Fruit fly (Drosophila melanogaster) whole organism, embryonic: ENCODE data around the gene Tcs4.

Source experiments
- Adf1 ChIP-seq: fragments of 200-800 bp; sonication (Bioruptor generic); IDR thresholded peaks from 2 replicates; pipeline ENCODE4 v1.3.6; 2022; ENCODE audit warnings: missing biosample characterization, missing genetic modification characterization
- B-H1 ChIP-seq: fragments of 200-800 bp; sonication (Bioruptor generic); IDR thresholded peaks from 3 replicates; pipeline ENCODE4 v1.3.6; 2022; ENCODE audit warnings: missing biosample characterization, missing genetic modification characterization
- B-H2 ChIP-seq: fragments of 200-800 bp; sonication (Bioruptor generic); optimal IDR thresholded peaks from 2 replicates; lab custom pipeline; 2018; ENCODE audit warnings: missing biosample characterization, mild to moderate bottlenecking, missing genetic modification characterization
- BEAF-32 ChIP-seq: fragments of 200-800 bp; sonication (Bioruptor generic); optimal IDR thresholded peaks from 3 replicates; lab custom pipeline; 2017; ENCODE audit warnings: missing biosample characterization, missing genetic modification characterization, mild to moderate bottlenecking, moderate library complexity, missing genetic modification reagents
- Bgb ChIP-seq: fragments of 200-800 bp; sonication (Bioruptor generic); IDR thresholded peaks from 2 replicates; pipeline ENCODE4 v1.3.6; 2022; ENCODE audit warnings: missing biosample characterization, missing genetic modification characterization; ENCODE audit not compliant: partially characterized antibody
- BtbVII ChIP-seq: fragments of 200-800 bp; sonication (Bioruptor generic); optimal IDR thresholded peaks from 3 replicates; lab custom pipeline; 2017; ENCODE audit warnings: missing biosample characterization, mild to moderate bottlenecking, missing genetic modification characterization
- CG10366 ChIP-seq: fragments of 200-800 bp; sonication (Bioruptor generic); IDR thresholded peaks from 2 replicates; pipeline ENCODE4 v1.3.6; 2022; ENCODE audit warnings: missing biosample characterization, missing genetic modification characterization
- CG12659 ChIP-seq: fragments of 200-800 bp; sonication (Bioruptor generic); optimal IDR thresholded peaks from 3 replicates; lab custom pipeline; 2017; ENCODE audit warnings: mild to moderate bottlenecking, missing biosample characterization, missing genetic modification reagents, missing genetic modification characterization
- CG12769 ChIP-seq: fragments of 200-800 bp; sonication (Bioruptor generic); optimal IDR thresholded peaks from 2 replicates; lab custom pipeline; 2019; ENCODE audit warnings: missing biosample characterization, mild to moderate bottlenecking, missing genetic modification characterization, moderate library complexity
- CG13287 ChIP-seq: fragments of 200-800 bp; sonication (Bioruptor generic); IDR thresholded peaks from 2 replicates; pipeline ENCODE4 v1.3.6; 2022; ENCODE audit warnings: missing biosample characterization, missing genetic modification characterization; ENCODE audit not compliant: partially characterized antibody
- CG15514 ChIP-seq: fragments of 200-800 bp; sonication (Bioruptor generic); optimal IDR thresholded peaks from 3 replicates; lab custom pipeline; 2017; ENCODE audit warnings: missing biosample characterization, missing genetic modification characterization, mild to moderate bottlenecking, moderate library complexity, missing genetic modification reagents
- CG1832 ChIP-seq: fragments of 200-800 bp; sonication (Bioruptor generic); optimal IDR thresholded peaks from 2 replicates; lab custom pipeline; 2017; ENCODE audit warnings: missing biosample characterization, mild to moderate bottlenecking, missing genetic modification characterization, inconsistent platforms
- CG2712 ChIP-seq: fragments of 200-800 bp; optimal IDR thresholded peaks from 3 replicates; lab custom pipeline; 2019; ENCODE audit warnings: missing biosample characterization, mild to moderate bottlenecking, missing genetic modification characterization, moderate library complexity
- CG33557 ChIP-seq: fragments of 200-800 bp; sonication (Bioruptor generic); optimal IDR thresholded peaks from 2 replicates; lab custom pipeline; 2019; ENCODE audit warnings: missing biosample characterization, mild to moderate bottlenecking, missing genetic modification characterization, moderate library complexity
- CG4820 ChIP-seq: fragments of 200-800 bp; sonication (Bioruptor generic); optimal IDR thresholded peaks from 3 replicates; lab custom pipeline; 2016; ENCODE audit warnings: missing biosample characterization, missing genetic modification characterization
- CG5180 ChIP-seq: fragments of 200-800 bp; sonication (Bioruptor generic); optimal IDR thresholded peaks from 3 replicates; lab custom pipeline; 2017; ENCODE audit warnings: missing biosample characterization, missing genetic modification characterization, mild to moderate bottlenecking, moderate library complexity, missing genetic modification reagents
- CG8290 ChIP-seq, 3 experiments: fragments of 200-800 bp; sonication (Bioruptor generic); optimal IDR thresholded peaks; 2 replicates each; lab custom pipeline; 2016 to 2019; ENCODE audit warnings: missing biosample characterization in 3 of 3, missing genetic modification characterization in 3 of 3, mild to moderate bottlenecking in 2 of 3, moderate library complexity in 1 of 3
- CG8388 ChIP-seq: fragments of 200-800 bp; sonication (Bioruptor generic); optimal IDR thresholded peaks from 2 replicates; lab custom pipeline; 2019; ENCODE audit warnings: missing biosample characterization, mild to moderate bottlenecking, missing genetic modification characterization, moderate library complexity
- Chrac-16 ChIP-seq: fragments of 200-800 bp; sonication (Bioruptor generic); optimal IDR thresholded peaks from 3 replicates; lab custom pipeline; 2016; ENCODE audit warnings: missing biosample characterization, missing genetic modification characterization
- E2f2 ChIP-seq: fragments of 200-800 bp; sonication (Bioruptor generic); IDR thresholded peaks from 2 replicates; pipeline ENCODE4 v1.3.6; 2022; ENCODE audit warnings: missing biosample characterization, missing genetic modification characterization
- Ets97D ChIP-seq: fragments of 200-800 bp; sonication (Bioruptor generic); optimal IDR thresholded peaks from 3 replicates; lab custom pipeline; 2016; ENCODE audit warnings: missing biosample characterization, missing genetic modification characterization
- Hr3 ChIP-seq: fragments of 200-800 bp; sonication (Bioruptor generic); optimal IDR thresholded peaks from 3 replicates; lab custom pipeline; 2016; ENCODE audit warnings: missing biosample characterization, missing genetic modification characterization
- MESR4 ChIP-seq: fragments of 200-800 bp; sonication (Bioruptor generic); optimal IDR thresholded peaks from 2 replicates; lab custom pipeline; 2018; ENCODE audit warnings: missing biosample characterization, mild to moderate bottlenecking, missing genetic modification characterization, moderate library complexity
- Med ChIP-seq: fragments of 200-800 bp; sonication (Bioruptor generic); peaks from one replicate; lab custom pipeline; 2016; ENCODE audit warnings: missing biosample characterization, missing genetic modification characterization, mild to moderate bottlenecking, inconsistent platforms, moderate library complexity
- Rx ChIP-seq: fragments of 200-800 bp; sonication (Bioruptor generic); IDR thresholded peaks from 2 replicates; pipeline ENCODE4 v1.3.6; 2022; ENCODE audit warnings: missing biosample characterization, missing genetic modification characterization
- Sry-β ChIP-seq: fragments of 200-800 bp; sonication (Bioruptor generic); optimal IDR thresholded peaks from 2 replicates; lab custom pipeline; 2018; ENCODE audit warnings: missing biosample characterization, mild to moderate bottlenecking, missing genetic modification characterization, moderate library complexity
- Stat92E ChIP-seq, 3 experiments: fragments of >200 bp in 2 of 3; fragments of 200-800 bp in 1 of 3; sonication (Bioruptor generic) in 1 of 3; optimal IDR thresholded peaks; 2 replicates each; lab custom pipeline; 2017 to 2019; ENCODE audit warnings: missing biosample characterization in 3 of 3, missing genetic modification characterization in 3 of 3, mild to moderate bottlenecking in 1 of 3, moderate library complexity in 1 of 3
- Tbp ChIP-seq: fragments of >200 bp; optimal IDR thresholded peaks from 2 replicates; lab custom pipeline; 2018; ENCODE audit warnings: missing biosample characterization, missing genetic modification characterization
- amos ChIP-seq: fragments of 200-800 bp; sonication (Bioruptor generic); IDR thresholded peaks from 2 replicates; pipeline ENCODE4 v1.3.6; 2022; ENCODE audit warnings: missing biosample characterization, missing genetic modification characterization; ENCODE audit not compliant: partially characterized antibody
- cg ChIP-seq: fragments of 200-800 bp; sonication (Bioruptor generic); optimal IDR thresholded peaks from 3 replicates; lab custom pipeline; 2019; ENCODE audit warnings: missing biosample characterization, mild to moderate bottlenecking, missing genetic modification characterization, moderate library complexity
- fru ChIP-seq: fragments of >200 bp; optimal IDR thresholded peaks from 2 replicates; lab custom pipeline; 2017
- ftz-f1 ChIP-seq: fragments of 200-800 bp; sonication (Bioruptor generic); optimal IDR thresholded peaks from 2 replicates; lab custom pipeline; 2016; ENCODE audit warnings: missing biosample characterization, missing genetic modification characterization
- gsb-n ChIP-seq: fragments of 200-800 bp; sonication (Bioruptor generic); optimal IDR thresholded peaks from 3 replicates; lab custom pipeline; 2018; ENCODE audit warnings: missing biosample characterization, mild to moderate bottlenecking, missing genetic modification characterization
- kni ChIP-seq: fragments of 200-800 bp; sonication (Bioruptor generic); optimal IDR thresholded peaks from 3 replicates; lab custom pipeline; 2017; ENCODE audit warnings: mild to moderate bottlenecking, missing biosample characterization, missing genetic modification reagents, missing genetic modification characterization
- knrl ChIP-seq: fragments of 200-800 bp; sonication (Bioruptor generic); IDR thresholded peaks from 3 replicates; pipeline ENCODE4 v1.3.6; 2022; ENCODE audit warnings: missing biosample characterization, missing genetic modification characterization; ENCODE audit not compliant: partially characterized antibody
- phol ChIP-seq: fragments of 200-800 bp; sonication (Bioruptor generic); optimal IDR thresholded peaks from 3 replicates; lab custom pipeline; 2018; ENCODE audit warnings: missing biosample characterization, mild to moderate bottlenecking, missing genetic modification characterization, moderate library complexity
- pita ChIP-seq: fragments of 200-800 bp; sonication (Bioruptor generic); optimal IDR thresholded peaks from 2 replicates; lab custom pipeline; 2017; ENCODE audit warnings: missing biosample characterization, mild to moderate bottlenecking, missing genetic modification characterization
- pzg ChIP-seq: fragments of 200-800 bp; sonication (Bioruptor generic); optimal IDR thresholded peaks from 3 replicates; lab custom pipeline; 2018; ENCODE audit warnings: missing biosample characterization, mild to moderate bottlenecking, missing genetic modification characterization, moderate library complexity
- sd ChIP-seq: fragments of 200-800 bp; sonication (Bioruptor generic); optimal IDR thresholded peaks from 3 replicates; lab custom pipeline; 2018; ENCODE audit warnings: missing biosample characterization, mild to moderate bottlenecking, missing genetic modification characterization, moderate library complexity
- sens ChIP-seq: fragments of 200-800 bp; sonication (Bioruptor generic); peaks from one replicate; lab custom pipeline; 2016; ENCODE audit warnings: missing biosample characterization, missing genetic modification characterization
- sob ChIP-seq: fragments of 200-800 bp; sonication (Bioruptor generic); IDR thresholded peaks from 2 replicates; pipeline ENCODE4 v1.3.6; 2022; ENCODE audit warnings: missing biosample characterization, missing genetic modification characterization
- tin ChIP-seq: fragments of 200-800 bp; sonication (Bioruptor generic); optimal IDR thresholded peaks from 3 replicates; lab custom pipeline; 2016; ENCODE audit warnings: missing biosample characterization, missing genetic modification characterization
- toy ChIP-seq: fragments of 200-800 bp; sonication (Bioruptor generic); IDR thresholded peaks from 2 replicates; pipeline ENCODE4 v1.3.6; 2022; ENCODE audit warnings: missing biosample characterization, missing genetic modification characterization
- trem ChIP-seq: fragments of 200-800 bp; optimal IDR thresholded peaks from 3 replicates; lab custom pipeline; 2019; ENCODE audit warnings: missing biosample characterization, mild to moderate bottlenecking, missing genetic modification characterization, moderate library complexity
- tx ChIP-seq: fragments of 200-800 bp; sonication (Bioruptor generic); optimal IDR thresholded peaks from 2 replicates; lab custom pipeline; 2016; ENCODE audit warnings: missing biosample characterization, missing genetic modification characterization
- unc-4 ChIP-seq: fragments of 200-800 bp; sonication (Bioruptor generic); IDR thresholded peaks from 2 replicates; pipeline ENCODE4 v1.3.6; 2022; ENCODE audit warnings: missing biosample characterization, missing genetic modification characterization; ENCODE audit not compliant: partially characterized antibody
- wor ChIP-seq: fragments of 200-800 bp; sonication (Bioruptor generic); IDR thresholded peaks from 2 replicates; pipeline ENCODE4 v1.3.6; 2022; ENCODE audit warnings: missing biosample characterization, missing genetic modification characterization
- zfh1 ChIP-seq: fragments of 200-800 bp; sonication (Bioruptor generic); IDR thresholded peaks from 3 replicates; pipeline ENCODE4 v1.3.6; 2022; ENCODE audit warnings: missing biosample characterization, missing genetic modification characterization

Gene Tcs4

dm6 chrX:19745908-19746604, 44.5 kb upstream of the Tcs4 start, which contains the start of gene parvin (continued):
- peak; percentile 18; the same call in 1 of the 2 replicates for TF ChIP-seq unc-4 (GFP tag; lab: Robert Waterston, UW)
- TF ChIP-seq amos = peak; percentile 32; the same call in 1 of the 2 replicates
- TF ChIP-seq CG10366 (GFP tag; lab: Robert Waterston, UW) = no peak
- peak; percentile 37; the same call in 1 of the 3 replicates for TF ChIP-seq knrl (GFP tag; lab: Robert Waterston, UW)
- peak; percentile 7 for TF ChIP-seq trem
- peak; percentile 38 for TF ChIP-seq CG12659 (GFP tag; lab: Kevin White, UChicago)
- no peak for TF ChIP-seq toy (GFP tag; lab: Robert Waterston, UW)
- no peak for TF ChIP-seq pita
- TF ChIP-seq gsb-n (tag; lab: Kevin White, UChicago) = peak; percentile 51
- peak in 1 of 3 experiments; percentile 33 for TF ChIP-seq Stat92E (GFP tag; optimal IDR thresholded peaks at IDR 0.05; lab: Kevin White, UChicago)
- TF ChIP-seq BtbVII (GFP tag; lab: Kevin White, UChicago) = peak; percentile 87
- peak; percentile 69 for TF ChIP-seq ftz-f1 (GFP tag; lab: Kevin White, UChicago)
- TF ChIP-seq pzg (GFP tag; lab: Kevin White, UChicago) = peak; percentile 37
- TF ChIP-seq CG13287 (GFP tag; lab: Robert Waterston, UW) = peak; percentile 19; the same call in 1 of the 2 replicates
- no peak for TF ChIP-seq CG1832 (GFP tag; lab: Kevin White, UChicago)
- TF ChIP-seq CG5180 (GFP tag; lab: Kevin White, UChicago) = no peak
- TF ChIP-seq CG33557 (GFP tag; lab: Kevin White, UChicago) = no peak
- peak; percentile 28 for TF ChIP-seq Med
- TF ChIP-seq B-H1 (GFP tag; lab: Robert Waterston, UW) = no peak
- peak; percentile 86 for TF ChIP-seq MESR4
- TF ChIP-seq B-H2 = no peak
- TF ChIP-seq CG8388 (GFP tag; lab: Kevin White, UChicago) = no peak
- TF ChIP-seq kni (GFP tag; lab: Kevin White, UChicago) = no peak
- TF ChIP-seq Rx (GFP tag; lab: Robert Waterston, UW) = no peak
- no peak for TF ChIP-seq Chrac-16 (GFP tag; lab: Kevin White, UChicago)
- TF ChIP-seq sob (GFP tag; lab: Robert Waterston, UW) = 0 out of 2 replicates have a peak, but pooled peaks have one; percentile 14
- TF ChIP-seq Hr3 (GFP tag; lab: Kevin White, UChicago) = no peak
- TF ChIP-seq Ets97D (GFP tag; lab: Kevin White, UChicago) = peak; percentile 5
- TF ChIP-seq CG12769 = peak; percentile 43
- TF ChIP-seq sens (GFP tag; lab: Kevin White, UChicago) = no peak
- TF ChIP-seq BEAF-32 = peak; percentile 57
- TF ChIP-seq tin (GFP tag; lab: Kevin White, UChicago) = no peak
- TF ChIP-seq CG4820 = no peak
- TF ChIP-seq phol = peak; percentile 1
- TF ChIP-seq CG8290 (GFP tag; optimal IDR thresholded peaks at IDR 0.05; lab: Kevin White, UChicago) = no peak
- TF ChIP-seq CG8290 (tag; optimal IDR thresholded peaks at IDR 0.05; lab: Kevin White, UChicago) = peak in 1 of 2 experiments; percentile 18
- peak; percentile 35 for TF ChIP-seq E2f2 (GFP tag; lab: Robert Waterston, UW)
- TF ChIP-seq Sry-β (GFP tag; lab: Kevin White, UChicago) = no peak
- peak; percentile 82 for TF ChIP-seq cg (GFP tag; lab: Kevin White, UChicago)
- no peak for TF ChIP-seq Adf1
- TF ChIP-seq Tbp (GFP tag; lab: Kevin White, UChicago) = no peak
- TF ChIP-seq Bgb (GFP tag; lab: Robert Waterston, UW) = no peak
- TF ChIP-seq tx (GFP tag; lab: Kevin White, UChicago) = peak; percentile 52
- TF ChIP-seq CG15514 (GFP tag; lab: Kevin White, UChicago) = peak; percentile 36
- no peak for TF ChIP-seq CG2712 (tag; lab: Kevin White, UChicago)
- TF ChIP-seq fru (lab: Kevin White, UChicago) = no peak
- TF ChIP-seq wor (GFP tag; lab: Robert Waterston, UW) = no peak
- peak; percentile 33 for TF ChIP-seq sd (tag; lab: Kevin White, UChicago)
- TF ChIP-seq zfh1 = no peak
